Worm (Caenorhabditis elegans) whole organism, young adult: ENCODE data around the gene pals-31.

Source experiments
- F33H1.4 ChIP-seq: fragments of 200-800 bp; sonication (Bioruptor generic); IDR thresholded peaks from 2 replicates; pipeline ENCODE4 v1.3.6; 2022; ENCODE audit warnings: missing genetic modification reagents, missing genetic modification characterization, missing compliant biosample characterization
- F39B2.1 ChIP-seq: fragments of 200-800 bp; sonication (Bioruptor generic); IDR thresholded peaks from 2 replicates; pipeline ENCODE4 v1.3.6; 2022; ENCODE audit warnings: missing genetic modification reagents, missing genetic modification characterization, missing compliant biosample characterization
- bed-2 ChIP-seq: fragments of 200-800 bp; sonication (Bioruptor generic); IDR thresholded peaks from 2 replicates; pipeline ENCODE4 v1.3.6; 2022; ENCODE audit warnings: missing genetic modification reagents, missing genetic modification characterization, missing compliant biosample characterization
- dox-1 ChIP-seq: fragments of 200-800 bp; sonication (Bioruptor generic); IDR thresholded peaks from 2 replicates; pipeline ENCODE4 v1.3.6; 2022; ENCODE audit warnings: missing genetic modification reagents, missing genetic modification characterization, missing compliant biosample characterization
- him-1 ChIP-seq: sonication (generic microtip); optimal IDR thresholded peaks from 2 replicates; lab custom pipeline; 2016; ENCODE audit warnings: missing genotype, missing genetic modification reagents, missing genetic modification characterization, missing compliant biosample characterization
- hlh-12 ChIP-seq: sonication (generic microtip); optimal IDR thresholded peaks from 2 replicates; lab custom pipeline; 2016; ENCODE audit warnings: missing genetic modification characterization, missing compliant biosample characterization
- let-607 ChIP-seq, 2 experiments: fragments of 200-800 bp in 1 of 2; sonication (Bioruptor generic) in 1 of 2; sonication (generic microtip) in 1 of 2; optimal IDR thresholded peaks; 2 replicates each; lab custom pipeline; 2016 to 2018; ENCODE audit warnings: mild to moderate bottlenecking in 2 of 2, missing compliant biosample characterization in 2 of 2, missing genetic modification characterization in 2 of 2, moderate library complexity in 2 of 2, missing genotype in 1 of 2
- nhr-90 ChIP-seq: sonication (generic microtip); optimal IDR thresholded peaks from 2 replicates; lab custom pipeline; 2016; ENCODE audit warnings: missing genotype, mild to moderate bottlenecking, missing genetic modification characterization, missing compliant biosample characterization
- snpc-1.1 ChIP-seq: sonication (generic microtip); optimal IDR thresholded peaks from 2 replicates; lab custom pipeline; 2017; ENCODE audit warnings: missing genetic modification characterization, mild to moderate bottlenecking, missing compliant biosample characterization, antibody characterized with exemption, moderate library complexity, missing genotype, missing genetic modification reagents; ENCODE audit not compliant: insufficient read depth
- tbp1 ChIP-seq: fragments of 200-800 bp; sonication (Bioruptor generic); optimal IDR thresholded peaks from 2 replicates; lab custom pipeline; 2018; ENCODE audit warnings: mild to moderate bottlenecking, missing genetic modification characterization, missing compliant biosample characterization
- unc-62 ChIP-seq: fragments of 150-350 bp; optimal IDR thresholded peaks from 2 replicates; lab custom pipeline; 2014; ENCODE audit warnings: missing biosample characterization, missing genetic modification reagents, missing genetic modification characterization

ce11 chrV:608844-609243 is 27.5 kb upstream of the pals-31 start, which contains the start of gene srw-109:
- no peak for TF ChIP-seq nhr-90
- no peak for TF ChIP-seq dox-1 (GFP tag; lab: Robert Waterston, UW)
- TF ChIP-seq tbp1 (GFP tag; lab: Kevin White, UChicago): no peak
- no peak for TF ChIP-seq bed-2
- TF ChIP-seq snpc-1.1 (tag; lab: Kevin White, UChicago): no peak
- no peak for TF ChIP-seq let-607 (tag; optimal IDR thresholded peaks at IDR 0.05; lab: Kevin White, UChicago)
- TF ChIP-seq F33H1.4: no peak
- TF ChIP-seq hlh-12 (tag; lab: Kevin White, UChicago): no peak
- no peak for TF ChIP-seq him-1 (tag; lab: Kevin White, UChicago)
- no peak for TF ChIP-seq F39B2.1
- TF ChIP-seq unc-62 (GFP tag; lab: Kevin White, UChicago): no peak
